Worm (Caenorhabditis elegans): Measurements from ENCODE around the gene C04B4.2.

DNA sequence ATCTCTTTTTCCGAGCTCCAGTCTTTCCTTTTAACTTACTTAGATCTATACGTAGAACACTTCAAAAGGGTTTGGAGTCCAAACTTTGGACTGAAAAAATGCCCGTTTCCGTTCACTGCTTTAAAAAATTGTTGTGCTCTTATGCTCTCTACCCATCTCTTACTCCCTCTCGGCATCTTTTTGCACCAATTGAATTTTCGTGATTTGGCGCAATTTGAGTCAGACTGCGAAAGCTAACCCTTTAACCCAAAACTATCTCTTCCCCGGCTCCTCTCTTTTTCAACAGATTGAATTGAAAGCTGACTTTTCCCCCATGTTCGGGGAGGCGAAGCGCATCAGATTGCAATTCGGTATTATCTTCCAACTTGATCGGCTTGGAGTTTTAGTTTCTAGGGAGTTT, 30.9 kb upstream of the C04B4.2 start:
- TF ChIP-seq nhr-28 (tag; optimal IDR thresholded peaks at IDR 0.05), result no peak
- no peak for TF ChIP-seq snpc-4 (tag; optimal IDR thresholded peaks at IDR 0.05)
- no peak for TF ChIP-seq blmp-1 (tag; optimal IDR thresholded peaks at IDR 0.05)

Measured in whole organism, mixed stage, embryonic.